Worm (Caenorhabditis elegans): ENCODE results near the gene hbl-1.

DNA sequence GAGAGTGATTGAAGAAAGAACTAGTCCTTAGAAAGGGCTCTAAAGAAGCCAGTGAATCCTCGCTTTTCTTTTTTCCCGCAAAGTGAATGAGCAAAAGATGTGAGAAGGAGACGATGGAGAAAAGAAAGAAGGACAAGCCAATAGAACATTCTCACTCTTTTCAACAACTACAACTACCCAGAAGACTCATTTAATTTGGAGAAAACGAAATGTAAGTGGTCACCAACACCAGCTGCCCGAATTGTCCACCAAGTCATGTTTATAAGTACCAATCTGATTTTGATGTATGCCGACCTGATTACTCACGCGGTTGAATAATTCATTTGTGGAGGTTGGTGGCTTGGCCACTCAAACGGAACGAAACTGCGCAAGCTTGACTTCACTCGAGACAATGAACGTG is 19.4 kb upstream of the hbl-1 start:
- no peak for TF ChIP-seq tab-1 (GFP tag; IDR thresholded peaks at IDR 0.05)
- no peak for TF ChIP-seq flt-1 (GFP tag; IDR thresholded peaks at IDR 0.05)
- no peak for TF ChIP-seq T22C8.4 (GFP tag; IDR thresholded peaks at IDR 0.05)
- TF ChIP-seq ref-1 (GFP tag; conservative IDR thresholded peaks at IDR 0.05): no peak
